Worm (Caenorhabditis elegans) whole organism, L3 larva: Measurements from ENCODE around the gene cul-1.

ENCODE experiments used
- aly-2 ChIP-seq: fragments of 150-350 bp; optimal IDR thresholded peaks from 2 replicates; lab custom pipeline; 2014; ENCODE audit warnings: missing biosample characterization, missing genetic modification characterization
- ama-1 ChIP-seq: fragments of 150-350 bp; optimal IDR thresholded peaks from 2 replicates; lab custom pipeline; 2018
- ceh-28 ChIP-seq: fragments of 150-350 bp; optimal IDR thresholded peaks from 2 replicates; lab custom pipeline; 2014; ENCODE audit warnings: missing biosample characterization, missing genetic modification reagents, missing genetic modification characterization
- ceh-9 ChIP-seq: sonication (generic microtip); optimal IDR thresholded peaks from 2 replicates; lab custom pipeline; 2018; ENCODE audit warnings: missing biosample characterization, missing genetic modification characterization
- daf-12 ChIP-seq: fragments of 150-350 bp; optimal IDR thresholded peaks from 2 replicates; lab custom pipeline; 2014; ENCODE audit warnings: missing biosample characterization, missing genetic modification reagents, missing genetic modification characterization
- egl-27 ChIP-seq: sonication (generic microtip); optimal IDR thresholded peaks from 4 replicates; lab custom pipeline; 2017; ENCODE audit warnings: missing biosample characterization, missing genetic modification reagents, missing genetic modification characterization
- elt-2 ChIP-seq: sonication (generic microtip); optimal IDR thresholded peaks from 2 replicates; lab custom pipeline; 2016; ENCODE audit warnings: missing genetic modification reagents, mild to moderate bottlenecking, missing genetic modification characterization, missing compliant biosample characterization
- eor-1 ChIP-seq, 2 experiments: fragments of 150-350 bp; optimal IDR thresholded peaks; 2 replicates each; lab custom pipeline; 2014 to 2018; ENCODE audit warnings: missing biosample characterization in 2 of 2, missing genetic modification characterization in 2 of 2
- fkh-10 ChIP-seq: sonication (generic microtip); optimal IDR thresholded peaks from 2 replicates; lab custom pipeline; 2017; ENCODE audit warnings: missing biosample characterization, missing genetic modification reagents, missing genetic modification characterization
- fkh-2 ChIP-seq: fragments of 150-350 bp; optimal IDR thresholded peaks from 2 replicates; lab custom pipeline; 2014; ENCODE audit warnings: missing biosample characterization, missing genetic modification reagents, missing genetic modification characterization
- fos-1 ChIP-seq: fragments of 150-350 bp; optimal IDR thresholded peaks from 2 replicates; lab custom pipeline; 2014; ENCODE audit warnings: missing biosample characterization, missing genetic modification characterization
- hmg-11 ChIP-seq: sonication (generic microtip); optimal IDR thresholded peaks from 2 replicates; lab custom pipeline; 2016; ENCODE audit warnings: missing genetic modification characterization, missing compliant biosample characterization
- jun-1 ChIP-seq: fragments of 150-350 bp; optimal IDR thresholded peaks from 2 replicates; lab custom pipeline; 2014; ENCODE audit warnings: missing biosample characterization, missing genetic modification reagents, missing genetic modification characterization
- lin-39 ChIP-seq: fragments of 150-350 bp; optimal IDR thresholded peaks from 2 replicates; lab custom pipeline; 2018; ENCODE audit warnings: missing biosample characterization, missing genetic modification reagents, missing genetic modification characterization
- mml-1 ChIP-seq: fragments of 150-350 bp; sonication (generic microtip); optimal IDR thresholded peaks from 3 replicates; lab custom pipeline; 2014; ENCODE audit warnings: missing biosample characterization, missing genetic modification characterization
- nfya-1 ChIP-seq: sonication (generic microtip); optimal IDR thresholded peaks from 2 replicates; lab custom pipeline; 2017; ENCODE audit warnings: missing genetic modification characterization, mild to moderate bottlenecking, missing compliant biosample characterization, antibody characterized with exemption, moderate library complexity; ENCODE audit not compliant: insufficient read depth
- nhr-23 ChIP-seq: fragments of 150-350 bp; optimal IDR thresholded peaks from 2 replicates; lab custom pipeline; 2014; ENCODE audit warnings: missing biosample characterization, missing genetic modification reagents, missing genetic modification characterization
- nhr-237 ChIP-seq: fragments of 150-350 bp; optimal IDR thresholded peaks from 2 replicates; lab custom pipeline; 2014; ENCODE audit warnings: missing biosample characterization, missing genetic modification characterization
- nhr-25 ChIP-seq: sonication (generic microtip); optimal IDR thresholded peaks from 2 replicates; lab custom pipeline; 2017; ENCODE audit warnings: missing biosample characterization, missing genetic modification characterization
- nhr-43 ChIP-seq: sonication (generic microtip); optimal IDR thresholded peaks from 2 replicates; lab custom pipeline; 2016; ENCODE audit warnings: mild to moderate bottlenecking, missing genetic modification characterization, missing compliant biosample characterization; ENCODE audit not compliant: poor library complexity, severe bottlenecking
- nhr-76 ChIP-seq: fragments of 150-350 bp; sonication (generic microtip); optimal IDR thresholded peaks from 5 replicates; lab custom pipeline; 2014; ENCODE audit warnings: missing biosample characterization, missing genetic modification characterization
- pha-4 ChIP-seq: fragments of 150-350 bp; optimal IDR thresholded peaks from 2 replicates; lab custom pipeline; 2014; ENCODE audit warnings: missing biosample characterization, missing genetic modification reagents, missing genetic modification characterization
- pqm-1 ChIP-seq: fragments of 150-350 bp; optimal IDR thresholded peaks from 2 replicates; lab custom pipeline; 2017; ENCODE audit warnings: missing biosample characterization, missing genetic modification characterization, inconsistent platforms
- sea-2 ChIP-seq: fragments of 150-350 bp; sonication (generic microtip); optimal IDR thresholded peaks from 4 replicates; lab custom pipeline; 2014; ENCODE audit warnings: missing biosample characterization, missing genetic modification reagents, missing genetic modification characterization
- skn-1 ChIP-seq: fragments of 150-350 bp; optimal IDR thresholded peaks from 2 replicates; lab custom pipeline; 2014; ENCODE audit warnings: missing biosample characterization, missing genetic modification characterization
- snpc-4 ChIP-seq: fragments of 150-350 bp; optimal IDR thresholded peaks from 2 replicates; lab custom pipeline; 2014; ENCODE audit warnings: missing biosample characterization, missing genetic modification characterization
- tbx-2 ChIP-seq: sonication (generic microtip); optimal IDR thresholded peaks from 2 replicates; lab custom pipeline; 2016; ENCODE audit warnings: mild to moderate bottlenecking, missing genetic modification characterization, missing compliant biosample characterization
- ztf-11 ChIP-seq: fragments of 150-350 bp; optimal IDR thresholded peaks from 2 replicates; lab custom pipeline; 2014; ENCODE audit warnings: missing biosample characterization, missing genetic modification characterization
- ztf-4 ChIP-seq: fragments of 150-350 bp; optimal IDR thresholded peaks from 2 replicates; lab custom pipeline; 2014; ENCODE audit warnings: missing biosample characterization, missing genetic modification characterization

cul-1 gene

DNA sequence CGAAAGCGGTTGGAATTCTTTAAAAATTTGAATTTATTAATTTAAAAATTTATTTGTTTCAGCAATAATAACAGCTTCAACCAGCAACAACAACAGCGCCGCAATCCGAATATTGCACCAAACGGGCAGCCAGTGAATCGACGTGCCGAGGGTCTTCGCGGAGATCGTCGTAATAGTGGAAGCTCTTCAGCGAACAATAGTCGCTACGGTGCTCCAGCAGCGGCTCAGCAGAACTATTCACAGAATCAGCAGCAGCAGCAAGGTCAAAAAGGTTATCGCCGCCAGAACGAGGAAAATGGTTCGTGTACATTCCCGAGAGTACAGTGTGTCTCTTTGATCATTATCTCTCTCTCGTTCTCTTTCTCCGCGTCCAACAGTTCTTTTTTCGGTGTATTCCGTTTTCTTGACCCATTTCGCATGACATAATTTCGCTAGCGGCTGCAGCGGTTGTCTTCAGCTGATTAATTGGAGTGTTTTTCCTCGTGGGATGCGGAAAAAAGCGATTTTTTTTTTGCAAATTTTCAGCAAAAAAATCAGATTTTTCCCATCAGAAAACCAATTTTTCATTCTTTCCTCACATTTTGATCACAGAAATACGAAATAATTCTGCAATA, 8.0 kb upstream of the cul-1 start:
- no peak for TF ChIP-seq fkh-2 (tag; lab: Kevin White, UChicago)
- peak; percentile 55 for TF ChIP-seq nhr-23 (tag; lab: Kevin White, UChicago)
- TF ChIP-seq aly-2 (tag; lab: Kevin White, UChicago), result no peak

DNA sequence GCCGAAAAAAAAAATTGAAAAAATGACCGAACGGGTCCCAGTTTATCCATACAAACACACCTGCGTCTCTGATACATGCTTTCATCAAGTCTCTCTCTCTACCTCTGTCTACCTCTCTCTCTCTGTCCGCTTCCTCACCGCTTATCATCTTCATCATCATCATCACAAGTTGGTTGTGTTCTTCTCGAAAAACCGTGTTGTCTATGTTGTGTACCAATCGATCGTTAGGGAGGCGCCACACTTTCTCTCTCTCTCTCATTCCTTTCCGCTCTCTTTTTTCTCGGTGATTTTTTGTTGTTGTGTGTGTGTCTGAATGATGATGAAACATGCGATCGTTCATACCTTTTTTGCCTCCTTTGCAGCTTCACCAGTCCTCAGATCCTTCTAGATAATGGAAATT, 7.4 kb upstream of the cul-1 start:
- TF ChIP-seq skn-1 (tag; lab: Kevin White, UChicago) (peak; percentile 44), aly-2 (tag; lab: Kevin White, UChicago) (no peak), ama-1 (lab: Kevin White, UChicago) (peak; percentile 36), ceh-28 (peak; percentile 84), elt-2 (tag; lab: Kevin White, UChicago) (peak; percentile 32), nhr-23 (tag; lab: Kevin White, UChicago) (peak; percentile 67), nhr-25 (tag; lab: Kevin White, UChicago) (peak; percentile 70), mml-1 (tag; lab: Kevin White, UChicago) (no peak), hmg-11 (tag; lab: Kevin White, UChicago) (no peak), pha-4 (peak; percentile 70), nfya-1 (tag; lab: Kevin White, UChicago) (peak; percentile 32), pqm-1 (tag; lab: Kevin White, UChicago) (peak; percentile 69), jun-1 (tag; lab: Kevin White, UChicago) (peak; percentile 18), eor-1 (tag; optimal IDR thresholded peaks at IDR 0.05; lab: Kevin White, UChicago) (no peak)

DNA sequence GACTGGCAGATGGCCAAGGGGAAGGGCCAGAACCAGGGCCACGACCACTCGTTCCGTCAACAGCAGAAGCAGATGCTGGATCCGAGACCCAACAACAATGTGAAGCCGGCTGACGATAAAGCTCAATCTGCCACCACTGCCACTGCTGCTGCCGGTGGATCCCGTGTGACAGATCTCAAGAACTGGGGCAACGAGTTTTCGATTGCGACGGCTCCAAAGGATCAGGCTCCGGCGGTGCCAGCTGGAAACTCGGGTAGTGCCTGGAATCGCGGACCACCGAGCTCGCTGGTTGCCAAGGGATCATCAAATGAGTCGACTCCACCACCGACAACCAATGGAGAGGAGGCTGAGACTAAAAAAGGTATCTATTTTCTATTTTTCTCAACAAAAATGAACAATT, 6.6 kb upstream of the cul-1 start:
- TF ChIP-seq nfya-1 (tag; lab: Kevin White, UChicago), result no peak
- no peak for TF ChIP-seq elt-2 (tag; lab: Kevin White, UChicago)
- TF ChIP-seq nhr-237 (tag; lab: Kevin White, UChicago), result no peak
- TF ChIP-seq fkh-10 (GFP tag; lab: Kevin White, UChicago), result no peak
- TF ChIP-seq snpc-4 (tag; lab: Kevin White, UChicago), result no peak

DNA sequence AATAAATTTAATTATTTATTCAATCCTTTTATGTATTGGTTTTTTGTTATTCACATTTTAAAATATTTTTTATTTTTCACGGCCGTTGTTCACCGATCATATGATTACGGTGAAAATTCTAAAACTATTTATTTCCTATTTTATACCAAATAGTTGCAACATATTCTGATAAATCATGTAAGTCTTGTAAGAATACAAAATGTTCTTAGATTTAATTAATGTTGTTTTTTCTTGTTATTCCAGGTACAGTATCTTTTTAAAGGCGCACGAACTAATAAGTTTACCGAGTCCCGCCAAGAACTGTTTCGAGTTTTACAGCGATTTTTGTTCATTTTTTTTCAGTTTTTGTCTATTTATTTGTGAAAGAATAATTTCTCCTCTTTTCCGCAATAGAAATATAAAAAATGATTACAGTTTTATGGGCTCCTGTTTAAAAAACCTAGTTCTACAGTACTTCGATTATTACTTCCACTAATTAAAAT, 1.4 kb upstream of the cul-1 start, which contains the start of gene D2045.5:
D2045.5 (minus strand) TSS at position 51 of the 482 bp plus-strand sequence.
- TF ChIP-seq ceh-9 (tag; lab: Kevin White, UChicago) (no peak), sea-2 (GFP tag; lab: Kevin White, UChicago) (no peak), skn-1 (tag; lab: Kevin White, UChicago) (no peak), nhr-43 (tag; lab: Kevin White, UChicago) (no peak)
- TF ChIP-seq, all 47 proteins: peak for 0

DNA sequence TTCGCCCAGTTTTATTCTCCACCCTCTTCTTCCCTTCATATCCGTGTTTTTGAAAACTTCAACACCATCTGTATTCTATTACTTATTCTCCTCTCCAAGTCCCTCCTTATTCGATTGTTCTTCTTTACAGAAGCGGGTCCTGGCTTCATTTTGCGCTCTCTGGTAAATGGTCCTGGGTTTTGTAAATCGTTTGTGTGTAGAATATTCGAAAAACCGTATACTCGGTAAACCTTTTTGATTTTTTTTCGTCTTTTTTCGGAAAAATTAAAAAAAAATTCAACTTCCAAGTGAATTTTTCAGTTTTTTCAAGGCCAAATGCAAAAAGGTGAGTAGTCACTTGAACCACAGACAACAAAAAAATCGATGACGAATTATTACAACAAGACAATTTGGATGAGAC, 3.9 kb downstream of the cul-1 start, which contains the start of gene D2045.9:
D2045.9 (plus strand) TSS at position 301 of the 400 bp plus-strand sequence.
- TF ChIP-seq lin-39 (tag; lab: Kevin White, UChicago) (no peak), skn-1 (tag; lab: Kevin White, UChicago) (no peak), nhr-76 (tag; lab: Kevin White, UChicago) (no peak), pqm-1 (tag; lab: Kevin White, UChicago) (no peak), egl-27 (tag; lab: Kevin White, UChicago) (no peak)

DNA sequence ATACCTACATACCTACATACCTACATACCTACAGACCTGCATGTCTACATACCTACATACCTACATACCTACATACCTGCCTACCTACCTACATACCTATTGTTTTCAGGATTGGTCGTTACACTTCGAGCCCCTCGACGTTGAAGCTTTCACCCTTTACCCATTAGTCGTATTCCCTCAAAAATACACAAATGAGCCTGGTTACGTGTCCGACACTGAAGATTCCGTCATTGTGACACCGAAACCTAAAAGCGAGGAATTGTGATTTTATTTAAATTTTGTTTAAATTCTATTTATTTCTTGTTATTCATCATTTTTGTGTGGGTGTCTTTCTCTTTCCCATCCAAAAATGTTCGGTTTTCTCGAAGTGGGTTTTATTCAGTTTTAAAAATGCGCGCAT, 8.1 kb downstream of the cul-1 start, which contains the start of gene D2045.7:
D2045.7 (plus strand) TSS at position 301 of the 400 bp plus-strand sequence.
- TF ChIP-seq ama-1 (lab: Kevin White, UChicago), result no peak
- TF ChIP-seq tbx-2 (tag; lab: Kevin White, UChicago), result no peak
- TF ChIP-seq nhr-25 (tag; lab: Kevin White, UChicago), result no peak
- no peak for TF ChIP-seq ztf-4 (tag; lab: Kevin White, UChicago)
- TF ChIP-seq ztf-11, result no peak
- TF ChIP-seq daf-12 (tag; lab: Kevin White, UChicago), result no peak
- no peak for TF ChIP-seq fos-1 (tag; lab: Kevin White, UChicago)
